Worm (Caenorhabditis elegans) whole organism, early embryonic: ENCODE measurements around the gene srab-6.

Experiments
- B0310.2 ChIP-seq: sonication (generic microtip); optimal IDR thresholded peaks from 2 replicates; lab custom pipeline; 2016; ENCODE audit warnings: mild to moderate bottlenecking, missing genetic modification characterization, missing compliant biosample characterization
- F13C5.2 ChIP-seq: sonication (generic microtip); optimal IDR thresholded peaks from 2 replicates; lab custom pipeline; 2017; ENCODE audit warnings: mild to moderate bottlenecking, missing genetic modification characterization, inconsistent platforms, missing compliant biosample characterization
- aly-1 ChIP-seq: sonication (generic microtip); optimal IDR thresholded peaks from 2 replicates; lab custom pipeline; 2016; ENCODE audit warnings: missing genetic modification characterization, missing compliant biosample characterization
- ama-1 ChIP-seq: fragments of 150-350 bp; optimal IDR thresholded peaks from 2 replicates; lab custom pipeline; 2014
- ceh-13 ChIP-seq: fragments of 200-800 bp; sonication (Bioruptor generic); optimal IDR thresholded peaks from 2 replicates; lab custom pipeline; 2018; ENCODE audit warnings: mild to moderate bottlenecking, missing genetic modification characterization, missing compliant biosample characterization
- ceh-36 ChIP-seq: sonication (generic microtip); optimal IDR thresholded peaks from 2 replicates; lab custom pipeline; 2016; ENCODE audit warnings: missing genetic modification characterization, inconsistent platforms, missing compliant biosample characterization
- ets-7 ChIP-seq: sonication (generic microtip); optimal IDR thresholded peaks from 2 replicates; lab custom pipeline; 2016; ENCODE audit warnings: missing genotype, missing genetic modification characterization, missing compliant biosample characterization
- flt-1 ChIP-seq: fragments of 200-800 bp; sonication (Bioruptor generic); IDR thresholded peaks from 2 replicates; pipeline ENCODE4 v1.3.6; 2022; ENCODE audit warnings: missing genetic modification characterization, missing compliant biosample characterization
- hmbx-1 ChIP-seq: sonication (generic microtip); optimal IDR thresholded peaks from 2 replicates; lab custom pipeline; 2016; ENCODE audit warnings: mild to moderate bottlenecking, missing genetic modification characterization, missing compliant biosample characterization
- hmg-4 ChIP-seq: fragments of 200-800 bp; sonication (Bioruptor generic); optimal IDR thresholded peaks from 2 replicates; lab custom pipeline; 2018; ENCODE audit warnings: mild to moderate bottlenecking, missing genetic modification characterization, missing compliant biosample characterization
- hnd-1 ChIP-seq: sonication (generic microtip); optimal IDR thresholded peaks from 2 replicates; lab custom pipeline; 2016; ENCODE audit warnings: missing genetic modification characterization, missing compliant biosample characterization
- pes-1 ChIP-seq: fragments of 200-800 bp; sonication (Bioruptor generic); IDR thresholded peaks from 2 replicates; pipeline ENCODE4 v1.3.6; 2022; ENCODE audit warnings: missing genetic modification reagents, missing genetic modification characterization, missing compliant biosample characterization
- scrt-1 ChIP-seq: fragments of 200-800 bp; sonication (Bioruptor generic); IDR thresholded peaks from 2 replicates; pipeline ENCODE4 v1.3.6; 2022; ENCODE audit warnings: missing genetic modification characterization, missing compliant biosample characterization
- sea-1 ChIP-seq: fragments of 200-800 bp; sonication (Bioruptor generic); conservative IDR thresholded peaks from 2 replicates; pipeline ENCODE4 v1.3.6; 2022; ENCODE audit warnings: missing genetic modification characterization, missing compliant biosample characterization
- tbx-11 ChIP-seq: fragments of 200-800 bp; sonication (Bioruptor generic); IDR thresholded peaks from 2 replicates; pipeline ENCODE4 v1.3.6; 2022; ENCODE audit warnings: missing genetic modification characterization, missing compliant biosample characterization
- tbx-37 ChIP-seq: fragments of 200-800 bp; sonication (Bioruptor generic); conservative IDR thresholded peaks from 2 replicates; pipeline ENCODE4 v1.3.6; 2022; ENCODE audit warnings: missing genetic modification reagents, missing genetic modification characterization, missing compliant biosample characterization
- tra-4 ChIP-seq: sonication (generic microtip); optimal IDR thresholded peaks from 2 replicates; lab custom pipeline; 2017; ENCODE audit warnings: missing genetic modification characterization, missing compliant biosample characterization

srab-6 gene

ce11 chrV:3127670-3128069 lies 24.1 kb downstream of the srab-6 start, which contains the start of gene Y73C8C.10:
Y73C8C.10 (minus strand) TSS chrV:3127770.
- no peak for TF ChIP-seq ceh-13
- no peak for TF ChIP-seq ceh-36 (tag; lab: Kevin White, UChicago)
- no peak for TF ChIP-seq tbx-11 (GFP tag; lab: Robert Waterston, UW)
- no peak for TF ChIP-seq flt-1 (GFP tag; lab: Robert Waterston, UW)
- TF ChIP-seq hnd-1 = no peak
- no peak for TF ChIP-seq hmbx-1 (tag; lab: Kevin White, UChicago)
- no peak for TF ChIP-seq tbx-37 (GFP tag; lab: Robert Waterston, UW)
- TF ChIP-seq hmg-4 (GFP tag; lab: Kevin White, UChicago) = no peak
- TF ChIP-seq aly-1 (tag; lab: Kevin White, UChicago) = no peak
- no peak for TF ChIP-seq F13C5.2 (tag; lab: Kevin White, UChicago)
- TF ChIP-seq ama-1 = no peak
- TF ChIP-seq sea-1 (GFP tag; lab: Robert Waterston, UW) = no peak
- TF ChIP-seq pes-1 (GFP tag; lab: Robert Waterston, UW) = no peak
- TF ChIP-seq ets-7 (tag; lab: Kevin White, UChicago) = no peak
- TF ChIP-seq B0310.2 = no peak
- no peak for TF ChIP-seq scrt-1 (GFP tag; lab: Robert Waterston, UW)

- TF ChIP-seq ama-1 (no peak), F13C5.2 (tag; lab: Kevin White, UChicago) (no peak), pes-1 (GFP tag; lab: Robert Waterston, UW) (no peak), hmbx-1 (tag; lab: Kevin White, UChicago) (no peak), sea-1 (GFP tag; lab: Robert Waterston, UW) (no peak), flt-1 (GFP tag; lab: Robert Waterston, UW) (no peak), tra-4 (tag; lab: Kevin White, UChicago) (no peak), aly-1 (tag; lab: Kevin White, UChicago) (no peak)
Observed at ce11 chrV:3124912-3125311, 26.9 kb downstream of the srab-6 start, which contains the start of gene Y73C8C.12. Y73C8C.12 (plus strand) TSS chrV:3125212.

- no peak for TF ChIP-seq F13C5.2 (tag; lab: Kevin White, UChicago)
- TF ChIP-seq tra-4 (tag; lab: Kevin White, UChicago) = no peak
- TF ChIP-seq tbx-37 (GFP tag; lab: Robert Waterston, UW) = no peak
- TF ChIP-seq hnd-1 = no peak
- TF ChIP-seq tbx-11 (GFP tag; lab: Robert Waterston, UW) = no peak
- TF ChIP-seq hmbx-1 (tag; lab: Kevin White, UChicago) = no peak
- no peak for TF ChIP-seq flt-1 (GFP tag; lab: Robert Waterston, UW)
- TF ChIP-seq ets-7 (tag; lab: Kevin White, UChicago) = no peak
- no peak for TF ChIP-seq scrt-1 (GFP tag; lab: Robert Waterston, UW)
- TF ChIP-seq aly-1 (tag; lab: Kevin White, UChicago) = no peak
- TF ChIP-seq hmg-4 (GFP tag; lab: Kevin White, UChicago) = no peak
- no peak for TF ChIP-seq ama-1
- no peak for TF ChIP-seq pes-1 (GFP tag; lab: Robert Waterston, UW)
- TF ChIP-seq sea-1 (GFP tag; lab: Robert Waterston, UW) = no peak
- TF ChIP-seq ceh-13 = no peak
- no peak for TF ChIP-seq ceh-36 (tag; lab: Kevin White, UChicago)
- no peak for TF ChIP-seq B0310.2
Observed at ce11 chrV:3122403-3122802, 29.4 kb downstream of the srab-6 start.

- TF ChIP-seq tbx-11 (GFP tag; lab: Robert Waterston, UW) = no peak
Observed at ce11 chrV:3121743-3122142, 30.0 kb downstream of the srab-6 start, which contains the start of gene srt-56. srt-56 (minus strand) TSS chrV:3121843.

ce11 chrV:3119185-3119584 lies 32.6 kb downstream of the srab-6 start:
- TF ChIP-seq pes-1 (GFP tag; lab: Robert Waterston, UW) = no peak
- no peak for TF ChIP-seq hmg-4 (GFP tag; lab: Kevin White, UChicago)
- TF ChIP-seq ceh-13 = no peak
- no peak for TF ChIP-seq ets-7 (tag; lab: Kevin White, UChicago)
- no peak for TF ChIP-seq aly-1 (tag; lab: Kevin White, UChicago)
- TF ChIP-seq ceh-36 (tag; lab: Kevin White, UChicago) = no peak
- no peak for TF ChIP-seq tbx-11 (GFP tag; lab: Robert Waterston, UW)
- TF ChIP-seq tbx-37 (GFP tag; lab: Robert Waterston, UW) = no peak
- TF ChIP-seq hnd-1 = no peak
- no peak for TF ChIP-seq F13C5.2 (tag; lab: Kevin White, UChicago)
- no peak for TF ChIP-seq ama-1
- TF ChIP-seq flt-1 (GFP tag; lab: Robert Waterston, UW) = no peak
- TF ChIP-seq scrt-1 (GFP tag; lab: Robert Waterston, UW) = no peak
- no peak for TF ChIP-seq hmbx-1 (tag; lab: Kevin White, UChicago)
- TF ChIP-seq tra-4 (tag; lab: Kevin White, UChicago) = no peak
- no peak for TF ChIP-seq B0310.2
- no peak for TF ChIP-seq sea-1 (GFP tag; lab: Robert Waterston, UW)

ce11 chrV:3118167-3118566 lies 33.6 kb downstream of the srab-6 start, which contains the start of gene clec-210:
clec-210 (plus strand) TSS chrV:3118377.
- TF ChIP-seq ama-1 (no peak), hnd-1 (no peak), tra-4 (tag; lab: Kevin White, UChicago) (no peak), ceh-36 (tag; lab: Kevin White, UChicago) (no peak), tbx-37 (GFP tag; lab: Robert Waterston, UW) (no peak), pes-1 (GFP tag; lab: Robert Waterston, UW) (no peak), tbx-11 (GFP tag; lab: Robert Waterston, UW) (no peak), sea-1 (GFP tag; lab: Robert Waterston, UW) (no peak), ceh-13 (no peak), ets-7 (tag; lab: Kevin White, UChicago) (no peak), hmbx-1 (tag; lab: Kevin White, UChicago) (no peak), hmg-4 (GFP tag; lab: Kevin White, UChicago) (no peak), F13C5.2 (tag; lab: Kevin White, UChicago) (no peak), flt-1 (GFP tag; lab: Robert Waterston, UW) (no peak), B0310.2 (no peak), aly-1 (tag; lab: Kevin White, UChicago) (no peak), scrt-1 (GFP tag; lab: Robert Waterston, UW) (no peak)

- no peak for TF ChIP-seq ceh-36 (tag; lab: Kevin White, UChicago)
- no peak for TF ChIP-seq hnd-1
- TF ChIP-seq ets-7 (tag; lab: Kevin White, UChicago) = no peak
- no peak for TF ChIP-seq hmg-4 (GFP tag; lab: Kevin White, UChicago)
- no peak for TF ChIP-seq aly-1 (tag; lab: Kevin White, UChicago)
- no peak for TF ChIP-seq tra-4 (tag; lab: Kevin White, UChicago)
- no peak for TF ChIP-seq flt-1 (GFP tag; lab: Robert Waterston, UW)
Observed at ce11 chrV:3114973-3115372, 36.8 kb downstream of the srab-6 start, which contains the start of gene Y73C8C.3. Y73C8C.3 (plus strand) TSS chrV:3115273.
